Fruit fly (Drosophila melanogaster): ENCODE data around the gene Ddrgk1.

Ddrgk1 gene

DNA sequence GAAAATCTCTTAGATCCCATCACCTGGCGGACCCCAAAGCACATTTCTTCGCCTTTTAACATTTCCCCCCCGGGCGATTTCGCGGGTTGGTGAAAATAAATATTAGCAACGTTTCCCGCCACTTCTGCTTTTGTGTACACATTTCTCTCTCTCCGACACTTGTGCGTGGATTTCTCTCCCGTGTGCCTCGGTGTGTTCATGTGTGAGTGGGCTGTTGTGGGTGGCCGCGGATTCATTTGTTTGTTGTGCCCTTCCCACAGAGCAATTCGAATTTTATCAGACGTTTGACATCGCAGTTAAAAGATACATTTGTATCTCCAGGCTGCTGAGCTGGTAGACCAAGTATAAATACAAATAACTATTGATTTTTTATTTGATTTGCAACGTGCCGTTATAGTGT is 9.4 kb downstream of the Ddrgk1 start (continued):
- TF ChIP-seq Dref (GFP tag; IDR thresholded peaks at IDR 0.05) (no peak), CG2199 (GFP tag; IDR thresholded peaks at IDR 0.05) (no peak), crol (GFP tag; IDR thresholded peaks at IDR 0.05) (0 out of 2 replicates have a peak, but pooled peaks have one; percentile 41), tup (GFP tag; optimal IDR thresholded peaks at IDR 0.05) (no peak), CG11723 (GFP tag; optimal IDR thresholded peaks at IDR 0.05) (no peak), Oli (tag; optimal IDR thresholded peaks at IDR 0.05) (no peak), Mes4 (GFP tag; optimal IDR thresholded peaks at IDR 0.05) (no peak), sim (GFP tag; IDR thresholded peaks at IDR 0.05) (no peak), CG1233 (GFP tag; optimal IDR thresholded peaks at IDR 0.05) (no peak), CG4404 (GFP tag; IDR thresholded peaks at IDR 0.05) (no peak), cg (GFP tag; optimal IDR thresholded peaks at IDR 0.05) (peak; percentile 87), CG17912 (GFP tag; optimal IDR thresholded peaks at IDR 0.05) (no peak), ftz-f1 (GFP tag; optimal IDR thresholded peaks at IDR 0.05) (no peak), Dfd (GFP tag; optimal IDR thresholded peaks at IDR 0.05) (no peak), jumu (GFP tag; optimal IDR thresholded peaks at IDR 0.05) (no peak), sima (GFP tag; optimal IDR thresholded peaks at IDR 0.05) (no peak), bbx (GFP tag; IDR thresholded peaks at IDR 0.05; ENCODE audit: partially characterized antibody) (no peak), gt (GFP tag; IDR thresholded peaks at IDR 0.05) (no peak), Dbx (GFP tag; IDR thresholded peaks at IDR 0.05) (no peak; the same call in 2 of the 3 replicates), Ada2b (GFP tag; IDR thresholded peaks at IDR 0.05) (peak; percentile 34; the same call in 1 of the 2 replicates), wor (GFP tag; IDR thresholded peaks at IDR 0.05) (no peak), CG6254 (GFP tag; optimal IDR thresholded peaks at IDR 0.05) (no peak), D19A (tag; optimal IDR thresholded peaks at IDR 0.05) (peak; percentile 42), CG18011 (GFP tag; optimal IDR thresholded peaks at IDR 0.05) (no peak), gcm2 (GFP tag; optimal IDR thresholded peaks at IDR 0.05) (no peak), Med (GFP tag) (peak; percentile 83), CG5180 (GFP tag; optimal IDR thresholded peaks at IDR 0.05) (no peak), CG31441 (GFP tag; IDR thresholded peaks at IDR 0.05) (no peak), CG15479 (GFP tag; optimal IDR thresholded peaks at IDR 0.05) (no peak), CG9797 (GFP tag; optimal IDR thresholded peaks at IDR 0.05) (no peak), ken (GFP tag; IDR thresholded peaks at IDR 0.05) (no peak), Drgx (GFP tag; IDR thresholded peaks at IDR 0.05) (peak; percentile 40; the same call in 1 of the 2 replicates), Eip74EF (GFP tag; optimal IDR thresholded peaks at IDR 0.05) (no peak), CG10209 (GFP tag; optimal IDR thresholded peaks at IDR 0.05) (no peak), CG7556 (GFP tag; optimal IDR thresholded peaks at IDR 0.05) (peak; percentile 21), kah (GFP tag; optimal IDR thresholded peaks at IDR 0.05) (peak; percentile 38), gsb-n (tag; optimal IDR thresholded peaks at IDR 0.05) (no peak), corto (GFP tag; optimal IDR thresholded peaks at IDR 0.05) (no peak), CG34376 (GFP tag; optimal IDR thresholded peaks at IDR 0.05) (no peak), Stat92E (GFP tag; optimal IDR thresholded peaks at IDR 0.05) (no peak), CG1647 (GFP tag; optimal IDR thresholded peaks at IDR 0.05) (no peak), CG15514 (GFP tag; optimal IDR thresholded peaks at IDR 0.05) (peak; percentile 0), so (GFP tag; IDR thresholded peaks at IDR 0.05) (no peak), Bdp1 (GFP tag; optimal IDR thresholded peaks at IDR 0.05) (no peak), yki (optimal IDR thresholded peaks at IDR 0.05) (no peak), Ets97D (GFP tag; optimal IDR thresholded peaks at IDR 0.05) (no peak), CG18476 (GFP tag; optimal IDR thresholded peaks at IDR 0.05) (no peak), CG2202 (tag; optimal IDR thresholded peaks at IDR 0.05) (no peak)
